Worm (Caenorhabditis elegans) whole organism, L3 larva: ENCODE measurements around the gene srh-184.

ENCODE experiments used
- R02D3.7 ChIP-seq: fragments of 150-350 bp; optimal IDR thresholded peaks from 2 replicates; lab custom pipeline; 2014; ENCODE audit warnings: missing biosample characterization, missing genetic modification characterization
- aly-2 ChIP-seq: fragments of 150-350 bp; optimal IDR thresholded peaks from 2 replicates; lab custom pipeline; 2014; ENCODE audit warnings: missing biosample characterization, missing genetic modification characterization
- ama-1 ChIP-seq: fragments of 150-350 bp; optimal IDR thresholded peaks from 2 replicates; lab custom pipeline; 2018
- ceh-16 ChIP-seq: sonication (generic microtip); optimal IDR thresholded peaks from 2 replicates; lab custom pipeline; 2017; ENCODE audit warnings: missing biosample characterization, missing genetic modification characterization
- ceh-28 ChIP-seq: fragments of 150-350 bp; optimal IDR thresholded peaks from 2 replicates; lab custom pipeline; 2014; ENCODE audit warnings: missing biosample characterization, missing genetic modification reagents, missing genetic modification characterization
- ceh-9 ChIP-seq: sonication (generic microtip); optimal IDR thresholded peaks from 2 replicates; lab custom pipeline; 2018; ENCODE audit warnings: missing biosample characterization, missing genetic modification characterization
- daf-12 ChIP-seq: fragments of 150-350 bp; optimal IDR thresholded peaks from 2 replicates; lab custom pipeline; 2014; ENCODE audit warnings: missing biosample characterization, missing genetic modification reagents, missing genetic modification characterization
- egl-27 ChIP-seq: sonication (generic microtip); optimal IDR thresholded peaks from 4 replicates; lab custom pipeline; 2017; ENCODE audit warnings: missing biosample characterization, missing genetic modification reagents, missing genetic modification characterization
- elt-1 ChIP-seq: fragments of 150-350 bp; optimal IDR thresholded peaks from 2 replicates; lab custom pipeline; 2014; ENCODE audit warnings: missing biosample characterization, missing genetic modification characterization
- elt-2 ChIP-seq: sonication (generic microtip); optimal IDR thresholded peaks from 2 replicates; lab custom pipeline; 2016; ENCODE audit warnings: missing genetic modification reagents, mild to moderate bottlenecking, missing genetic modification characterization, missing compliant biosample characterization
- eor-1 ChIP-seq, 2 experiments: fragments of 150-350 bp; optimal IDR thresholded peaks; 2 replicates each; lab custom pipeline; 2014 to 2018; ENCODE audit warnings: missing biosample characterization in 2 of 2, missing genetic modification characterization in 2 of 2
- fkh-2 ChIP-seq: fragments of 150-350 bp; optimal IDR thresholded peaks from 2 replicates; lab custom pipeline; 2014; ENCODE audit warnings: missing biosample characterization, missing genetic modification reagents, missing genetic modification characterization
- fos-1 ChIP-seq: fragments of 150-350 bp; optimal IDR thresholded peaks from 2 replicates; lab custom pipeline; 2014; ENCODE audit warnings: missing biosample characterization, missing genetic modification characterization
- hmg-11 ChIP-seq: sonication (generic microtip); optimal IDR thresholded peaks from 2 replicates; lab custom pipeline; 2016; ENCODE audit warnings: missing genetic modification characterization, missing compliant biosample characterization
- jun-1 ChIP-seq: fragments of 150-350 bp; optimal IDR thresholded peaks from 2 replicates; lab custom pipeline; 2014; ENCODE audit warnings: missing biosample characterization, missing genetic modification reagents, missing genetic modification characterization
- lin-15B ChIP-seq: fragments of 150-350 bp; optimal IDR thresholded peaks from 2 replicates; lab custom pipeline; 2014; ENCODE audit warnings: missing biosample characterization, missing genetic modification characterization
- lin-39 ChIP-seq: fragments of 150-350 bp; optimal IDR thresholded peaks from 2 replicates; lab custom pipeline; 2018; ENCODE audit warnings: missing biosample characterization, missing genetic modification reagents, missing genetic modification characterization
- lsy-12 ChIP-seq: sonication (generic microtip); optimal IDR thresholded peaks from 2 replicates; lab custom pipeline; 2016; ENCODE audit warnings: mild to moderate bottlenecking, missing genetic modification characterization, missing compliant biosample characterization
- mml-1 ChIP-seq: fragments of 150-350 bp; sonication (generic microtip); optimal IDR thresholded peaks from 3 replicates; lab custom pipeline; 2014; ENCODE audit warnings: missing biosample characterization, missing genetic modification characterization
- nfya-1 ChIP-seq: sonication (generic microtip); optimal IDR thresholded peaks from 2 replicates; lab custom pipeline; 2017; ENCODE audit warnings: missing genetic modification characterization, mild to moderate bottlenecking, missing compliant biosample characterization, antibody characterized with exemption, moderate library complexity; ENCODE audit not compliant: insufficient read depth
- nhr-11 ChIP-seq: fragments of 150-350 bp; optimal IDR thresholded peaks from 2 replicates; lab custom pipeline; 2014; ENCODE audit warnings: missing biosample characterization, missing genetic modification characterization
- nhr-12 ChIP-seq: fragments of 150-350 bp; optimal IDR thresholded peaks from 2 replicates; lab custom pipeline; 2014; ENCODE audit warnings: missing biosample characterization, missing genetic modification characterization
- nhr-25 ChIP-seq: sonication (generic microtip); optimal IDR thresholded peaks from 2 replicates; lab custom pipeline; 2017; ENCODE audit warnings: missing biosample characterization, missing genetic modification characterization
- nhr-28 ChIP-seq: fragments of 150-350 bp; optimal IDR thresholded peaks from 2 replicates; lab custom pipeline; 2014; ENCODE audit warnings: missing biosample characterization, missing genetic modification characterization
- nhr-43 ChIP-seq: sonication (generic microtip); optimal IDR thresholded peaks from 2 replicates; lab custom pipeline; 2016; ENCODE audit warnings: mild to moderate bottlenecking, missing genetic modification characterization, missing compliant biosample characterization; ENCODE audit not compliant: poor library complexity, severe bottlenecking
- nhr-67 ChIP-seq: fragments of 150-350 bp; optimal IDR thresholded peaks from 2 replicates; lab custom pipeline; 2014; ENCODE audit warnings: missing biosample characterization, missing genetic modification characterization
- nhr-76 ChIP-seq: fragments of 150-350 bp; sonication (generic microtip); optimal IDR thresholded peaks from 5 replicates; lab custom pipeline; 2014; ENCODE audit warnings: missing biosample characterization, missing genetic modification characterization
- pha-4 ChIP-seq: fragments of 150-350 bp; optimal IDR thresholded peaks from 2 replicates; lab custom pipeline; 2014; ENCODE audit warnings: missing biosample characterization, missing genetic modification reagents, missing genetic modification characterization
- pqm-1 ChIP-seq: fragments of 150-350 bp; optimal IDR thresholded peaks from 2 replicates; lab custom pipeline; 2017; ENCODE audit warnings: missing biosample characterization, missing genetic modification characterization, inconsistent platforms
- sea-2 ChIP-seq: fragments of 150-350 bp; sonication (generic microtip); optimal IDR thresholded peaks from 4 replicates; lab custom pipeline; 2014; ENCODE audit warnings: missing biosample characterization, missing genetic modification reagents, missing genetic modification characterization
- skn-1 ChIP-seq: fragments of 150-350 bp; optimal IDR thresholded peaks from 2 replicates; lab custom pipeline; 2014; ENCODE audit warnings: missing biosample characterization, missing genetic modification characterization
- tbx-2 ChIP-seq: sonication (generic microtip); optimal IDR thresholded peaks from 2 replicates; lab custom pipeline; 2016; ENCODE audit warnings: mild to moderate bottlenecking, missing genetic modification characterization, missing compliant biosample characterization
- unc-39 ChIP-seq: sonication (generic microtip); optimal IDR thresholded peaks from 4 replicates; lab custom pipeline; 2017; ENCODE audit warnings: missing biosample characterization, missing genetic modification characterization
- unc-62 ChIP-seq: fragments of 150-350 bp; sonication (generic microtip); optimal IDR thresholded peaks from 4 replicates; lab custom pipeline; 2014; ENCODE audit warnings: missing biosample characterization, missing genetic modification reagents, missing genetic modification characterization
- ztf-11 ChIP-seq: fragments of 150-350 bp; optimal IDR thresholded peaks from 2 replicates; lab custom pipeline; 2014; ENCODE audit warnings: missing biosample characterization, missing genetic modification characterization
- ztf-4 ChIP-seq: fragments of 150-350 bp; optimal IDR thresholded peaks from 2 replicates; lab custom pipeline; 2014; ENCODE audit warnings: missing biosample characterization, missing genetic modification characterization

Gene srh-184

ce11 chrV:10805934-10806333 is 7.9 kb upstream of the srh-184 start, which contains the start of gene prp-38:
TSS of gene prp-38 (minus strand) at chrV:10806034.
- no peak for TF ChIP-seq egl-27 (tag; lab: Kevin White, UChicago)
- no peak for TF ChIP-seq nhr-11 (tag; lab: Kevin White, UChicago)
- TF ChIP-seq, all 47 proteins: peak for 0

- TF ChIP-seq aly-2 (tag; lab: Kevin White, UChicago) (no peak), ztf-11 (tag; lab: Kevin White, UChicago) (no peak), nhr-67 (tag; lab: Kevin White, UChicago) (no peak), pqm-1 (tag; lab: Kevin White, UChicago) (no peak), lsy-12 (tag; lab: Kevin White, UChicago) (no peak), pha-4 (tag; lab: Kevin White, UChicago) (no peak), sea-2 (GFP tag; lab: Kevin White, UChicago) (no peak)
Measured at ce11 chrV:10804374-10804773, 6.4 kb upstream of the srh-184 start, which contains the start of gene secs-1. TSS of gene secs-1 (minus strand) at chrV:10804474.

- TF ChIP-seq lin-15B (tag; lab: Kevin White, UChicago) (no peak), ama-1 (lab: Kevin White, UChicago) (no peak), pqm-1 (tag; lab: Kevin White, UChicago) (peak; percentile 99), elt-2 (tag; lab: Kevin White, UChicago) (peak; percentile 98), egl-27 (tag; lab: Kevin White, UChicago) (no peak), daf-12 (tag; lab: Kevin White, UChicago) (no peak), nhr-76 (tag; lab: Kevin White, UChicago) (no peak), unc-39 (tag; lab: Kevin White, UChicago) (no peak), lin-39 (tag; lab: Kevin White, UChicago) (no peak), skn-1 (tag; lab: Kevin White, UChicago) (no peak), fos-1 (tag; lab: Kevin White, UChicago) (no peak), jun-1 (tag; lab: Kevin White, UChicago) (peak; percentile 52), nhr-25 (tag; lab: Kevin White, UChicago) (no peak), pha-4 (tag; lab: Kevin White, UChicago) (peak; percentile 62), fkh-2 (tag; lab: Kevin White, UChicago) (no peak), R02D3.7 (tag; lab: Kevin White, UChicago) (no peak), ceh-28 (tag; lab: Kevin White, UChicago) (no peak), ceh-9 (tag; lab: Kevin White, UChicago) (no peak), nhr-12 (tag; lab: Kevin White, UChicago) (no peak)
Measured at ce11 chrV:10802060-10802459, 4.1 kb upstream of the srh-184 start.

- TF ChIP-seq lin-39 (tag; lab: Kevin White, UChicago): no peak
- peak; percentile 97 for TF ChIP-seq elt-2 (tag; lab: Kevin White, UChicago)
- TF ChIP-seq mml-1 (tag; lab: Kevin White, UChicago): no peak
- TF ChIP-seq pqm-1 (tag; lab: Kevin White, UChicago): peak; percentile 90
- no peak for TF ChIP-seq nhr-28 (tag; lab: Kevin White, UChicago)
- no peak for TF ChIP-seq nhr-11 (tag; lab: Kevin White, UChicago)
- TF ChIP-seq nhr-43: no peak
- peak; percentile 57 for TF ChIP-seq pha-4 (tag; lab: Kevin White, UChicago)
- no peak for TF ChIP-seq hmg-11 (tag; lab: Kevin White, UChicago)
- no peak for TF ChIP-seq ama-1 (lab: Kevin White, UChicago)
- no peak for TF ChIP-seq aly-2 (tag; lab: Kevin White, UChicago)
- no peak for TF ChIP-seq nhr-25 (tag; lab: Kevin White, UChicago)
- no peak for TF ChIP-seq elt-1 (tag; lab: Kevin White, UChicago)
- no peak for TF ChIP-seq fkh-2 (tag; lab: Kevin White, UChicago)
- TF ChIP-seq ceh-16: no peak
- TF ChIP-seq lin-15B (tag; lab: Kevin White, UChicago): no peak
- peak; percentile 32 for TF ChIP-seq jun-1 (tag; lab: Kevin White, UChicago)
- TF ChIP-seq nhr-67 (tag; lab: Kevin White, UChicago): no peak
- TF ChIP-seq unc-62 (GFP tag; lab: Kevin White, UChicago): no peak
- TF ChIP-seq lsy-12 (tag; lab: Kevin White, UChicago): no peak
- TF ChIP-seq ztf-11 (tag; lab: Kevin White, UChicago): no peak
- TF ChIP-seq eor-1 (tag; optimal IDR thresholded peaks at IDR 0.05; lab: Kevin White, UChicago): no peak
- no peak for TF ChIP-seq ceh-28 (tag; lab: Kevin White, UChicago)
- TF ChIP-seq tbx-2 (tag; lab: Kevin White, UChicago): no peak
- TF ChIP-seq ztf-4: no peak
- no peak for TF ChIP-seq nfya-1 (tag; lab: Kevin White, UChicago)
Measured at ce11 chrV:10801154-10801553, 3.2 kb upstream of the srh-184 start, which contains the start of gene D1054.18. TSS of gene D1054.18 (minus strand) at chrV:10801198.
